Worm (Caenorhabditis elegans): Measurements from ENCODE around the gene cht-6.

cht-6 gene

ce11 chrV:6436332-6436731 lies 21.5 kb downstream of the cht-6 start, which contains the start of gene hpo-19:
TSS of gene hpo-19 (plus strand) at chrV:6436645.
- TF ChIP-seq blmp-1 (tag; optimal IDR thresholded peaks at IDR 0.05; ENCODE audit: insufficient read depth) (no peak), lin-13 (GFP tag; optimal IDR thresholded peaks at IDR 0.05) (no peak), fos-1 (tag; optimal IDR thresholded peaks at IDR 0.05) (peak; percentile 34), dmd-4 (tag; optimal IDR thresholded peaks at IDR 0.05) (no peak), nhr-21 (tag; optimal IDR thresholded peaks at IDR 0.05) (peak; percentile 20)

DNA sequence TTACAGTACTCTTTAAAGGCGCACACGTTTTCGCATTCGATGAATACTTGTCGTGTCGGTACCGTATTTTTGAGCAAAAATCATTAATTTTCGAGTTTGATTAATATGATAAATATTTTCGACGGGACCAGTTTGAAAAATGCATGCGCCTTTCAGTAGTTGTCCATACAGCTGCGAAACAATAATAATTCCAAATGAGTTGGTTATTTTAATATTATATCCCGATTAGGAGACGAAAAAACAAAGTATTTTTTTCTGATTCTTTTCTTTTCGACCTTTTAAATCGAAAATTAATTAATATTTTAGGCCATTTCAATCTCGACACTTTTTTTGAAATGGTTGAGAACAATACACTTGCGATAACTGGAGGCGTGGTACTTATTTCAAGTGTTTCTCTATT lies 23.8 kb downstream of the cht-6 start, which contains the start of gene T05H4.4:
Gene T05H4.4, plus strand, starts transcription at position 301 of the 400 bp plus-strand sequence.
- TF ChIP-seq ztf-4 (tag; optimal IDR thresholded peaks at IDR 0.05) (no peak), Y55F3AM.14 (GFP tag; optimal IDR thresholded peaks at IDR 0.05) (no peak), F13H6.1 (tag; optimal IDR thresholded peaks at IDR 0.05) (no peak), mbf-1 (tag; optimal IDR thresholded peaks at IDR 0.05) (no peak), lsy-2 (tag; optimal IDR thresholded peaks at IDR 0.05) (no peak), ceh-16 (tag; optimal IDR thresholded peaks at IDR 0.05) (no peak), unc-62 (GFP tag; optimal IDR thresholded peaks at IDR 0.05) (no peak), unc-55 (GFP tag; optimal IDR thresholded peaks at IDR 0.05) (no peak), ZK546.5 (tag; optimal IDR thresholded peaks at IDR 0.05) (no peak), nhr-237 (tag; optimal IDR thresholded peaks at IDR 0.05) (no peak), crh-2 (tag; optimal IDR thresholded peaks at IDR 0.05) (no peak), snpc-4 (tag; optimal IDR thresholded peaks at IDR 0.05) (no peak), gmeb-1 (tag; optimal IDR thresholded peaks at IDR 0.05) (no peak), nhr-6 (tag; optimal IDR thresholded peaks at IDR 0.05) (no peak)

- TF ChIP-seq blmp-1 (tag; optimal IDR thresholded peaks at IDR 0.05; ENCODE audit: insufficient read depth) (no peak), zag-1 (tag; optimal IDR thresholded peaks at IDR 0.05) (no peak), nhr-21 (tag; optimal IDR thresholded peaks at IDR 0.05) (no peak), C34F6.9 (tag; optimal IDR thresholded peaks at IDR 0.05) (no peak), alr-1 (tag; optimal IDR thresholded peaks at IDR 0.05) (no peak), crh-2 (tag; optimal IDR thresholded peaks at IDR 0.05) (no peak), dmd-4 (tag; optimal IDR thresholded peaks at IDR 0.05) (no peak), unc-55 (GFP tag; optimal IDR thresholded peaks at IDR 0.05) (no peak), R02D3.7 (tag; optimal IDR thresholded peaks at IDR 0.05) (no peak), mdl-1 (tag; optimal IDR thresholded peaks at IDR 0.05) (no peak)
Observed at ce11 chrV:6441613-6442012, 26.8 kb downstream of the cht-6 start, which contains the start of gene T05H4.15. TSS of gene T05H4.15 (minus strand) at chrV:6441713.

DNA sequence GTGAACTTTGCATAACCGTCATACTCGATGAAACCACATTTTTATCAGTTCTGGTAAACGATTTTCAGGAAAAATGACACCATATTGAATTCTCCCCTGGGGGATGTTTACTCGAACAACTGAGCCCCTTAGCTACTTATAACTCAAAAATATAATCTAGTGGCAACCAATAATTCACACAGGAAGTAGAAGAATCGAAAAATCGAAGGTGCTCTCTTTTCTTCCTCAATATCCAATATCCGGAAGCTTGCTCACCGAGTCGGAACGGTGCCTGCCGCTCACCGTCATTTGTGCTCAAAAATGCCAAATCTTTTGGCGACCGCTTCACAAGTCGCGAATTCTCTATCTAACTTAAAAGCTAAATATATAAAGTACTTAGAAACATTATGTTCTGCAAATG lies 27.2 kb downstream of the cht-6 start, which contains the start of gene T05H4.3:
Gene T05H4.3, plus strand, starts transcription at position 301 of the 400 bp plus-strand sequence.
- no peak for TF ChIP-seq zag-1 (tag; optimal IDR thresholded peaks at IDR 0.05)
- TF ChIP-seq Y55F3AM.14 (GFP tag; optimal IDR thresholded peaks at IDR 0.05), result no peak
- TF ChIP-seq nhr-237 (tag; optimal IDR thresholded peaks at IDR 0.05), result no peak
- TF ChIP-seq ztf-1 (GFP tag; conservative IDR thresholded peaks at IDR 0.05), result no peak
- TF ChIP-seq aly-2 (tag; optimal IDR thresholded peaks at IDR 0.05), result no peak
- TF ChIP-seq fos-1 (tag; optimal IDR thresholded peaks at IDR 0.05), result no peak
- no peak for TF ChIP-seq nhr-11 (tag; optimal IDR thresholded peaks at IDR 0.05)
- no peak for TF ChIP-seq mdl-1 (tag; optimal IDR thresholded peaks at IDR 0.05)
- TF ChIP-seq ceh-82 (tag; optimal IDR thresholded peaks at IDR 0.05), result no peak
- no peak for TF ChIP-seq gmeb-1 (tag; optimal IDR thresholded peaks at IDR 0.05)
- TF ChIP-seq C34F6.9 (tag; optimal IDR thresholded peaks at IDR 0.05), result no peak

ce11 chrV:6448356-6448755 lies 33.6 kb downstream of the cht-6 start, which contains the start of gene fbxa-196:
TSS of gene fbxa-196 (plus strand) at chrV:6448656.
- no peak for TF ChIP-seq zag-1 (tag; optimal IDR thresholded peaks at IDR 0.05)
- no peak for TF ChIP-seq unc-62 (GFP tag; optimal IDR thresholded peaks at IDR 0.05)
- no peak for TF ChIP-seq nhr-237 (tag; optimal IDR thresholded peaks at IDR 0.05)
- no peak for TF ChIP-seq F13H6.1 (tag; optimal IDR thresholded peaks at IDR 0.05)
- no peak for TF ChIP-seq peb-1 (tag; optimal IDR thresholded peaks at IDR 0.05)
- no peak for TF ChIP-seq snpc-4 (tag; optimal IDR thresholded peaks at IDR 0.05)
- TF ChIP-seq nhr-10 (tag; optimal IDR thresholded peaks at IDR 0.05), result no peak
- no peak for TF ChIP-seq sem-4 (tag; optimal IDR thresholded peaks at IDR 0.05)
- TF ChIP-seq lin-11 (tag; optimal IDR thresholded peaks at IDR 0.05), result no peak
- no peak for TF ChIP-seq nhr-23 (tag; optimal IDR thresholded peaks at IDR 0.05)
- TF ChIP-seq lin-39 (tag; optimal IDR thresholded peaks at IDR 0.05), result no peak
- TF ChIP-seq nhr-25 (tag; optimal IDR thresholded peaks at IDR 0.05), result no peak
- TF ChIP-seq lsy-2 (tag; optimal IDR thresholded peaks at IDR 0.05), result no peak
